Fruit fly (Drosophila melanogaster) whole organism, pupa: ENCODE results near the gene Paip2.

Source experiments
- CG14655 ChIP-seq: fragments of 200-800 bp; sonication (Bioruptor generic); optimal IDR thresholded peaks from 3 replicates; lab custom pipeline; 2017; ENCODE audit warnings: mild to moderate bottlenecking, missing biosample characterization, missing genetic modification reagents, missing genetic modification characterization
- CG15710 ChIP-seq: fragments of 200-800 bp; sonication (Bioruptor generic); optimal IDR thresholded peaks from 2 replicates; lab custom pipeline; 2018; ENCODE audit warnings: missing biosample characterization, mild to moderate bottlenecking, missing genetic modification characterization, moderate library complexity
- CG8159 ChIP-seq: fragments of 200-800 bp; sonication (Bioruptor generic); optimal IDR thresholded peaks from 3 replicates; lab custom pipeline; 2018; ENCODE audit warnings: missing biosample characterization, mild to moderate bottlenecking, missing genetic modification characterization, moderate library complexity
- CG8301 ChIP-seq: fragments of 200-800 bp; sonication (Bioruptor generic); optimal IDR thresholded peaks from 2 replicates; lab custom pipeline; 2018; ENCODE audit warnings: missing biosample characterization, mild to moderate bottlenecking, missing genetic modification characterization
- EcR ChIP-seq: fragments of 200-800 bp; sonication (Bioruptor generic); optimal IDR thresholded peaks from 3 replicates; lab custom pipeline; 2019; ENCODE audit warnings: missing biosample characterization, missing genetic modification characterization, mild to moderate bottlenecking, moderate library complexity, missing genetic modification reagents
- Ets98B ChIP-seq: fragments of 200-800 bp; sonication (Bioruptor generic); IDR thresholded peaks from 2 replicates; pipeline ENCODE4 v1.3.6; 2022; ENCODE audit warnings: missing biosample characterization, missing genetic modification characterization
- Snoo ChIP-seq: fragments of 200-800 bp; sonication (Bioruptor generic); optimal IDR thresholded peaks from 3 replicates; lab custom pipeline; 2017; ENCODE audit warnings: missing biosample characterization, mild to moderate bottlenecking, missing genetic modification characterization, inconsistent platforms

DNA sequence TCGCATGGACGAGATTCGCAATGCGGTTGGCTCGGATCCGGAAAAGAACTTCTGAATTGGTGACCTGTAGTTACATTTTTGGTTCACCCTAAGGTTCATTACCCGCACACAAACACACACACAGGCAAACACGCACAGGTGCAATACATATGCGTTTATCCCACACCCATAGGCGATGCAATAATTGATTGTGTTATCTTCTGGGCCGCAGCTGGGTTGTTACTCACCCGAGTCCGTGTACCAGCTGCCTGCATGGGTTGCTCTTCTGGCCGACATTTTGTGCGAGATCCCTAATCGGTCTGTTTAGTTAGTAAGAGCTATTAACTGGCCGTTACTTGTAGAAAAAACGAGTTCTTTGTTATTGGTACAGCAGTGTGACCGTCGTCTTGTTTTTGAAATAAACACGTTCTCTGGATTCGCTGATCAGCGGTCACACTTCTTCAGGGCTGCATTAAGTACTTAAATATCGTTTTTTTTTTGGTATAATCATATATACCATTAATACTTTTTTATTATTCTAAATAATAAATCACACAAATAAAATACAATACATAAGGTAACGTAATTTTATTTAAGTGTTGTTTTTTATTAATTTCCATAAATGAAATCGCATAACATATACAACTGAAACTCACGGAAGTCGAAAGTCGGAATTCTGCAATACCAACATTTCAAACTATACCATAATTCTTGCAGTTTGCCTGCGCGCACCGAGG is 30.5 kb downstream of the Paip2 start, which contains the start of gene CG8031:
- TF ChIP-seq Ets98B (peak; percentile 12; the same call in 1 of the 2 replicates), Snoo (tag; lab: Kevin White, UChicago) (no peak), CG14655 (no peak), EcR (peak; percentile 100), CG8159 (tag; lab: Kevin White, UChicago) (peak; percentile 99), CG15710 (tag; lab: Kevin White, UChicago) (no peak), CG8301 (no peak)
